Worm (Caenorhabditis elegans) whole organism, L1 larva: ENCODE data around the gene gpc-1.

Experiments used
- C16A3.4 ChIP-seq: fragments of 150-350 bp; optimal IDR thresholded peaks from 2 replicates; lab custom pipeline; 2014; ENCODE audit warnings: missing biosample characterization, missing genetic modification characterization
- alr-1 ChIP-seq: fragments of 200-800 bp; sonication (Bioruptor generic); optimal IDR thresholded peaks from 2 replicates; lab custom pipeline; 2018; ENCODE audit warnings: borderline replicate concordance, mild to moderate bottlenecking, missing genetic modification characterization, missing compliant biosample characterization
- aly-2 ChIP-seq: fragments of 150-350 bp; optimal IDR thresholded peaks from 2 replicates; lab custom pipeline; 2014; ENCODE audit warnings: missing biosample characterization, missing genetic modification characterization
- blmp-1 ChIP-seq: fragments of 150-350 bp; optimal IDR thresholded peaks from 2 replicates; lab custom pipeline; 2014; ENCODE audit warnings: missing biosample characterization, missing genetic modification characterization
- ceh-82 ChIP-seq, 3 experiments: fragments of 150-350 bp in 1 of 3; sonication (generic microtip) in 2 of 3; optimal IDR thresholded peaks; 2 replicates each; lab custom pipeline; 2014 to 2017; ENCODE audit warnings: missing biosample characterization in 3 of 3, missing genetic modification characterization in 3 of 3
- ceh-88 ChIP-seq: fragments of 200-800 bp; sonication (Bioruptor generic); IDR thresholded peaks from 2 replicates; pipeline ENCODE4 v1.3.6; 2022; ENCODE audit warnings: missing genetic modification characterization, missing compliant biosample characterization
- dsc-1 ChIP-seq: sonication (generic microtip); optimal IDR thresholded peaks from 2 replicates; lab custom pipeline; 2016; ENCODE audit warnings: mild to moderate bottlenecking, missing genetic modification characterization, missing compliant biosample characterization
- efl-1 ChIP-seq, 4 experiments: fragments of 150-350 bp; optimal IDR thresholded peaks in 3 of 4; peaks in 1 of 4; 1 replicate in 1 of 4; 2 replicates in 3 of 4; lab custom pipeline; 2014; ENCODE audit warnings: missing biosample characterization in 2 of 4, missing genetic modification characterization in 2 of 4, missing genetic modification reagents in 2 of 4
- egl-27 ChIP-seq, 2 experiments: fragments of 150-350 bp in 1 of 2; sonication (generic microtip); optimal IDR thresholded peaks; 3 replicates each; lab custom pipeline; 2017 to 2018; ENCODE audit warnings: missing biosample characterization in 2 of 2, missing genetic modification characterization in 2 of 2, missing genetic modification reagents in 2 of 2
- elt-2 ChIP-seq: sonication (generic microtip); optimal IDR thresholded peaks from 2 replicates; lab custom pipeline; 2016; ENCODE audit warnings: missing genetic modification characterization, mild to moderate bottlenecking, inconsistent platforms, missing compliant biosample characterization, missing genetic modification reagents
- elt-3 ChIP-seq, 6 experiments: fragments of 150-350 bp in 1 of 6; sonication (generic microtip); optimal IDR thresholded peaks; 2 replicates each; lab custom pipeline; 2017 to 2018; ENCODE audit warnings: missing biosample characterization in 6 of 6, missing genetic modification characterization in 6 of 6, inconsistent platforms in 1 of 6
- fkh-10 ChIP-seq: sonication (generic microtip); optimal IDR thresholded peaks from 2 replicates; lab custom pipeline; 2017; ENCODE audit warnings: missing biosample characterization, missing genetic modification reagents, missing genetic modification characterization
- fkh-4 ChIP-seq: sonication (generic microtip); optimal IDR thresholded peaks from 2 replicates; lab custom pipeline; 2016; ENCODE audit warnings: missing compliant biosample characterization, missing genetic modification characterization, borderline replicate concordance
- fos-1 ChIP-seq: fragments of 150-350 bp; optimal IDR thresholded peaks from 2 replicates; lab custom pipeline; 2014; ENCODE audit warnings: missing biosample characterization, missing genetic modification characterization
- hlh-17 ChIP-seq: fragments of 200-800 bp; sonication (Bioruptor generic); optimal IDR thresholded peaks from 2 replicates; lab custom pipeline; 2018; ENCODE audit warnings: missing genetic modification characterization, mild to moderate bottlenecking, missing compliant biosample characterization, moderate library complexity, borderline replicate concordance
- hlh-4 ChIP-seq: sonication (generic microtip); optimal IDR thresholded peaks from 2 replicates; lab custom pipeline; 2016; ENCODE audit warnings: mild to moderate bottlenecking, missing genetic modification characterization, missing compliant biosample characterization
- irx-1 ChIP-seq: sonication (generic microtip); optimal IDR thresholded peaks from 2 replicates; lab custom pipeline; 2016; ENCODE audit warnings: missing genetic modification characterization, missing compliant biosample characterization
- lin-35 ChIP-seq, 2 experiments: fragments of 150-350 bp; optimal IDR thresholded peaks; 2 replicates each; lab custom pipeline; 2014; ENCODE audit warnings: missing biosample characterization in 2 of 2, missing genetic modification characterization in 2 of 2, missing genetic modification reagents in 2 of 2
- lin-39 ChIP-seq: fragments of 150-350 bp; optimal IDR thresholded peaks from 2 replicates; lab custom pipeline; 2014; ENCODE audit warnings: missing biosample characterization, missing genetic modification reagents, missing genetic modification characterization
- lir-3 ChIP-seq: sonication (generic microtip); optimal IDR thresholded peaks from 2 replicates; lab custom pipeline; 2016; ENCODE audit warnings: mild to moderate bottlenecking, missing genetic modification characterization, moderate library complexity, missing compliant biosample characterization; ENCODE audit not compliant: poor library complexity
- lsy-2 ChIP-seq, 2 experiments: fragments of 150-350 bp; optimal IDR thresholded peaks; 2 replicates each; lab custom pipeline; 2014; ENCODE audit warnings: missing biosample characterization in 2 of 2, missing genetic modification characterization in 2 of 2
- mab-9 ChIP-seq: fragments of 200-800 bp; sonication (Bioruptor generic); IDR thresholded peaks from 2 replicates; pipeline ENCODE4 v1.3.6; 2022; ENCODE audit warnings: missing genetic modification reagents, missing genetic modification characterization, missing compliant biosample characterization
- mdl-1 ChIP-seq, 2 experiments: fragments of 150-350 bp; optimal IDR thresholded peaks; 2 replicates each; lab custom pipeline; 2014 to 2017; ENCODE audit warnings: missing biosample characterization in 2 of 2, missing genetic modification characterization in 2 of 2, inconsistent platforms in 1 of 2
- mep-1 ChIP-seq: fragments of 150-350 bp; optimal IDR thresholded peaks from 2 replicates; lab custom pipeline; 2014; ENCODE audit warnings: missing biosample characterization, missing genetic modification characterization
- nhr-20 ChIP-seq: sonication (generic microtip); optimal IDR thresholded peaks from 2 replicates; lab custom pipeline; 2016; ENCODE audit warnings: mild to moderate bottlenecking, missing genetic modification characterization, missing compliant biosample characterization
- nhr-76 ChIP-seq: sonication (generic microtip); optimal IDR thresholded peaks from 2 replicates; lab custom pipeline; 2017; ENCODE audit warnings: missing biosample characterization, missing genetic modification characterization
- nhr-77 ChIP-seq: fragments of 150-350 bp; optimal IDR thresholded peaks from 2 replicates; lab custom pipeline; 2014; ENCODE audit warnings: missing biosample characterization, missing genetic modification characterization
- nhr-85 ChIP-seq: sonication (generic microtip); peaks from one replicate; lab custom pipeline; 2016; ENCODE audit warnings: missing genetic modification characterization, inconsistent platforms, missing compliant biosample characterization
- nhr-90 ChIP-seq: sonication (generic microtip); optimal IDR thresholded peaks from 2 replicates; lab custom pipeline; 2016; ENCODE audit warnings: mild to moderate bottlenecking, missing genetic modification characterization, missing compliant biosample characterization; ENCODE audit not compliant: poor library complexity
- skn-1 ChIP-seq: fragments of 150-350 bp; optimal IDR thresholded peaks from 2 replicates; lab custom pipeline; 2014; ENCODE audit warnings: missing biosample characterization, missing genetic modification characterization
- sox-4 ChIP-seq: sonication (generic microtip); optimal IDR thresholded peaks from 2 replicates; lab custom pipeline; 2016; ENCODE audit warnings: missing genetic modification characterization, missing compliant biosample characterization
- sptf-1 ChIP-seq: fragments of 150-350 bp; optimal IDR thresholded peaks from 2 replicates; lab custom pipeline; 2014; ENCODE audit warnings: missing biosample characterization, missing genetic modification characterization
- sup-37 ChIP-seq: fragments of 200-800 bp; sonication (Bioruptor generic); optimal IDR thresholded peaks from 2 replicates; lab custom pipeline; 2018; ENCODE audit warnings: mild to moderate bottlenecking, missing genetic modification characterization, missing compliant biosample characterization
- swsn-7 ChIP-seq: sonication (generic microtip); optimal IDR thresholded peaks from 2 replicates; lab custom pipeline; 2016; ENCODE audit warnings: missing genetic modification characterization, missing compliant biosample characterization
- tbx-2 ChIP-seq: sonication (generic microtip); optimal IDR thresholded peaks from 2 replicates; lab custom pipeline; 2016; ENCODE audit warnings: missing genetic modification characterization, missing compliant biosample characterization
- tlp-1 ChIP-seq: fragments of 150-350 bp; optimal IDR thresholded peaks from 2 replicates; lab custom pipeline; 2014; ENCODE audit warnings: missing biosample characterization, missing genetic modification characterization
- vab-15 ChIP-seq: sonication (generic microtip); optimal IDR thresholded peaks from 2 replicates; lab custom pipeline; 2017; ENCODE audit warnings: missing genotype, mild to moderate bottlenecking, missing genetic modification characterization, missing compliant biosample characterization
- xbp-1 ChIP-seq: sonication (generic microtip); optimal IDR thresholded peaks from 2 replicates; lab custom pipeline; 2016; ENCODE audit warnings: missing genetic modification characterization, missing compliant biosample characterization
- zag-1 ChIP-seq: fragments of 150-350 bp; optimal IDR thresholded peaks from 2 replicates; lab custom pipeline; 2014; ENCODE audit warnings: missing biosample characterization, missing genetic modification characterization
- zip-4 ChIP-seq: fragments of 200-800 bp; sonication (Bioruptor generic); optimal IDR thresholded peaks from 2 replicates; lab custom pipeline; 2018; ENCODE audit warnings: mild to moderate bottlenecking, missing genetic modification characterization, moderate library complexity, missing compliant biosample characterization

The gpc-1 gene

ce11 chrX:12869827-12870394 lies 14.9 kb downstream of the gpc-1 start (continued):
- TF ChIP-seq tbx-2 (peak; percentile 2), lin-39 (tag; lab: Kevin White, UChicago) (peak; percentile 51)

- peak; percentile 55 for TF ChIP-seq skn-1 (tag; lab: Kevin White, UChicago)
- no peak for TF ChIP-seq nhr-76 (tag; lab: Kevin White, UChicago)
- TF ChIP-seq blmp-1 (tag; lab: Kevin White, UChicago): peak; percentile 5
Observed at ce11 chrX:12869412-12869811, 15.4 kb downstream of the gpc-1 start.

ce11 chrX:12863796-12864195 lies 21.0 kb downstream of the gpc-1 start, which contains the start of gene T14G8.4:
TSS of gene T14G8.4 (minus strand) at chrX:12863896.
- TF ChIP-seq zag-1 (tag; lab: Kevin White, UChicago) (no peak), hlh-17 (GFP tag; lab: Kevin White, UChicago) (no peak), fkh-10 (GFP tag; lab: Kevin White, UChicago) (no peak), dsc-1 (tag; lab: Kevin White, UChicago) (no peak)

ce11 chrX:12863262-12863661 lies 21.5 kb downstream of the gpc-1 start:
- no peak for TF ChIP-seq lin-35 (GFP tag; optimal IDR thresholded peaks at IDR 0.05; lab: Kevin White, UChicago)
- no peak for TF ChIP-seq swsn-7
- no peak for TF ChIP-seq hlh-4 (tag; lab: Kevin White, UChicago)
- no peak for TF ChIP-seq vab-15 (tag; lab: Kevin White, UChicago)
- no peak for TF ChIP-seq elt-2 (tag; lab: Kevin White, UChicago)
- no peak for TF ChIP-seq sptf-1 (tag; lab: Kevin White, UChicago)
- TF ChIP-seq fkh-4: no peak
- TF ChIP-seq, all 84 proteins: peak for 0

ce11 chrX:12862509-12862908 lies 22.3 kb downstream of the gpc-1 start, which contains the start of gene T14G8.6:
TSS of gene T14G8.6 (minus strand) at chrX:12862846.
- TF ChIP-seq alr-1 (tag; lab: Kevin White, UChicago) (no peak), sox-4 (tag; lab: Kevin White, UChicago) (no peak), egl-27 (tag; optimal IDR thresholded peaks at IDR 0.05; lab: Kevin White, UChicago) (no peak), zag-1 (tag; lab: Kevin White, UChicago) (no peak), sup-37 (GFP tag; lab: Kevin White, UChicago) (no peak)

- TF ChIP-seq nhr-90 (tag; lab: Kevin White, UChicago): peak; percentile 67
- TF ChIP-seq nhr-20 (tag; lab: Kevin White, UChicago): peak; percentile 75
- TF ChIP-seq mdl-1 (tag; optimal IDR thresholded peaks at IDR 0.05; lab: Kevin White, UChicago): peak in 1 of 2 experiments; percentile 43
- TF ChIP-seq nhr-77 (tag; lab: Kevin White, UChicago): peak; percentile 34
- TF ChIP-seq mab-9 (GFP tag; lab: Robert Waterston, UW): no peak
- TF ChIP-seq lsy-2 (tag; optimal IDR thresholded peaks at IDR 0.05; lab: Kevin White, UChicago): peak; percentile 57 to 69
- peak; percentile 17 for TF ChIP-seq aly-2 (tag; lab: Kevin White, UChicago)
- TF ChIP-seq sup-37 (GFP tag; lab: Kevin White, UChicago): no peak
- peak; percentile 81 for TF ChIP-seq nhr-85 (tag; lab: Kevin White, UChicago)
- peak in 2 of 6 experiments; percentile 9 to 62 for TF ChIP-seq elt-3 (tag; optimal IDR thresholded peaks at IDR 0.05; lab: Kevin White, UChicago)
- peak; percentile 62 for TF ChIP-seq swsn-7
- TF ChIP-seq efl-1 (optimal IDR thresholded peaks at IDR 0.05; lab: Kevin White, UChicago): peak; percentile 29 to 51
- peak; percentile 5 to 91 for TF ChIP-seq efl-1 (GFP tag; optimal IDR thresholded peaks at IDR 0.05 in 1 of 2; lab: Kevin White, UChicago)
- TF ChIP-seq lin-35 (GFP tag; optimal IDR thresholded peaks at IDR 0.05; lab: Kevin White, UChicago): peak; percentile 3 to 73
- TF ChIP-seq mep-1: peak; percentile 83
- TF ChIP-seq blmp-1 (tag; lab: Kevin White, UChicago): peak; percentile 66
- peak; percentile 56 for TF ChIP-seq tbx-2
- TF ChIP-seq irx-1 (tag; lab: Kevin White, UChicago): peak; percentile 48
- no peak for TF ChIP-seq lir-3 (tag; lab: Kevin White, UChicago)
- TF ChIP-seq xbp-1 (tag; lab: Kevin White, UChicago): peak; percentile 99
- no peak for TF ChIP-seq zip-4 (GFP tag; lab: Kevin White, UChicago)
- no peak for TF ChIP-seq tlp-1 (tag; lab: Kevin White, UChicago)
- peak; percentile 34 for TF ChIP-seq dsc-1 (tag; lab: Kevin White, UChicago)
- TF ChIP-seq ceh-82 (tag; optimal IDR thresholded peaks at IDR 0.05; lab: Kevin White, UChicago): peak; percentile 29 to 53 (median 50)
- TF ChIP-seq fos-1: no peak
- TF ChIP-seq C16A3.4: peak; percentile 30
- no peak for TF ChIP-seq ceh-88 (GFP tag; lab: Robert Waterston, UW)
Observed at ce11 chrX:12860711-12861287, 24.0 kb downstream of the gpc-1 start, which contains the start of gene T14G8.3. TSS of gene T14G8.3 (plus strand) at chrX:12861237.
